Fruit fly (Drosophila melanogaster) whole organism, embryonic: ENCODE data around the gene CG7362.

Experiments used
- ATbp ChIP-seq: fragments of 200-800 bp; sonication (Bioruptor generic); optimal IDR thresholded peaks from 2 replicates; lab custom pipeline; 2017; ENCODE audit warnings: missing biosample characterization, mild to moderate bottlenecking, missing genetic modification characterization, missing genetic modification reagents
- B-H2 ChIP-seq: fragments of 200-800 bp; sonication (Bioruptor generic); optimal IDR thresholded peaks from 2 replicates; lab custom pipeline; 2018; ENCODE audit warnings: missing biosample characterization, mild to moderate bottlenecking, missing genetic modification characterization
- Bgb ChIP-seq: fragments of 200-800 bp; sonication (Bioruptor generic); IDR thresholded peaks from 2 replicates; pipeline ENCODE4 v1.3.6; 2022; ENCODE audit warnings: missing biosample characterization, missing genetic modification characterization; ENCODE audit not compliant: partially characterized antibody
- CG10209 ChIP-seq: fragments of 200-800 bp; sonication (Bioruptor generic); optimal IDR thresholded peaks from 3 replicates; lab custom pipeline; 2017; ENCODE audit warnings: missing biosample characterization, mild to moderate bottlenecking, missing genetic modification characterization, missing genetic modification reagents
- CG10267 ChIP-seq: fragments of 200-800 bp; sonication (Bioruptor generic); optimal IDR thresholded peaks from 2 replicates; lab custom pipeline; 2018; ENCODE audit warnings: missing biosample characterization, mild to moderate bottlenecking, missing genetic modification characterization, moderate library complexity
- CG10366 ChIP-seq: fragments of 200-800 bp; sonication (Bioruptor generic); IDR thresholded peaks from 2 replicates; pipeline ENCODE4 v1.3.6; 2022; ENCODE audit warnings: missing biosample characterization, missing genetic modification characterization
- CG11085 ChIP-seq: fragments of 200-800 bp; sonication (Bioruptor generic); IDR thresholded peaks from 2 replicates; pipeline ENCODE4 v1.3.6; 2022; ENCODE audit warnings: missing biosample characterization, missing genetic modification characterization
- CG12104 ChIP-seq: fragments of 200-800 bp; sonication (Bioruptor generic); optimal IDR thresholded peaks from 3 replicates; lab custom pipeline; 2016; ENCODE audit warnings: missing biosample characterization, missing genetic modification characterization
- CG15073 ChIP-seq: fragments of 200-800 bp; sonication (Bioruptor generic); optimal IDR thresholded peaks from 2 replicates; lab custom pipeline; 2016; ENCODE audit warnings: missing biosample characterization, missing genetic modification characterization
- CG15601 ChIP-seq: fragments of 200-800 bp; sonication (Bioruptor generic); optimal IDR thresholded peaks from 3 replicates; lab custom pipeline; 2019; ENCODE audit warnings: missing biosample characterization, mild to moderate bottlenecking, missing genetic modification characterization, moderate library complexity
- CG1647 ChIP-seq: fragments of 200-800 bp; sonication (Bioruptor generic); optimal IDR thresholded peaks from 3 replicates; lab custom pipeline; 2016; ENCODE audit warnings: missing biosample characterization, missing genetic modification characterization
- CG17802 ChIP-seq: fragments of 200-800 bp; sonication (Bioruptor generic); optimal IDR thresholded peaks from 2 replicates; lab custom pipeline; 2018; ENCODE audit warnings: missing biosample characterization, mild to moderate bottlenecking, missing genetic modification characterization, moderate library complexity
- CG1832 ChIP-seq: fragments of 200-800 bp; sonication (Bioruptor generic); optimal IDR thresholded peaks from 2 replicates; lab custom pipeline; 2017; ENCODE audit warnings: missing biosample characterization, mild to moderate bottlenecking, missing genetic modification characterization, inconsistent platforms
- CG18476 ChIP-seq: fragments of 200-800 bp; sonication (Bioruptor generic); optimal IDR thresholded peaks from 2 replicates; lab custom pipeline; 2016; ENCODE audit warnings: missing biosample characterization, mild to moderate bottlenecking, missing genetic modification characterization
- CG3163 ChIP-seq: fragments of 200-800 bp; sonication (Bioruptor generic); optimal IDR thresholded peaks from 3 replicates; lab custom pipeline; 2016; ENCODE audit warnings: missing biosample characterization, missing genetic modification characterization
- CG4707 ChIP-seq: fragments of 200-800 bp; sonication (Bioruptor generic); optimal IDR thresholded peaks from 2 replicates; lab custom pipeline; 2018; ENCODE audit warnings: missing biosample characterization, mild to moderate bottlenecking, missing genetic modification characterization, moderate library complexity
- CG6683 ChIP-seq: fragments of 200-800 bp; sonication (Bioruptor generic); optimal IDR thresholded peaks from 2 replicates; lab custom pipeline; 2017; ENCODE audit warnings: missing biosample characterization, mild to moderate bottlenecking, missing genetic modification characterization, missing genetic modification reagents
- CG6813 ChIP-seq: fragments of 200-800 bp; sonication (Bioruptor generic); optimal IDR thresholded peaks from 2 replicates; lab custom pipeline; 2017; ENCODE audit warnings: missing biosample characterization, missing genetic modification characterization, mild to moderate bottlenecking, moderate library complexity, missing genetic modification reagents
- CG7786 ChIP-seq: fragments of 200-800 bp; sonication (Bioruptor generic); optimal IDR thresholded peaks from 2 replicates; lab custom pipeline; 2016; ENCODE audit warnings: missing biosample characterization, missing genetic modification characterization
- CG7839 ChIP-seq: fragments of 200-800 bp; sonication (Bioruptor generic); optimal IDR thresholded peaks from 3 replicates; lab custom pipeline; 2018; ENCODE audit warnings: missing biosample characterization, mild to moderate bottlenecking, missing genetic modification characterization, moderate library complexity
- CG7963 ChIP-seq: fragments of 200-800 bp; sonication (Bioruptor generic); IDR thresholded peaks from 3 replicates; pipeline ENCODE4 v1.3.6; 2022; ENCODE audit warnings: missing biosample characterization, missing genetic modification characterization; ENCODE audit not compliant: partially characterized antibody
- CG8281 ChIP-seq: fragments of 200-800 bp; sonication (Bioruptor generic); optimal IDR thresholded peaks from 2 replicates; lab custom pipeline; 2018; ENCODE audit warnings: missing biosample characterization, mild to moderate bottlenecking, missing genetic modification characterization, moderate library complexity
- CG8765 ChIP-seq: fragments of 200-800 bp; sonication (Bioruptor generic); IDR thresholded peaks from 2 replicates; pipeline ENCODE4 v1.3.6; 2022; ENCODE audit warnings: missing biosample characterization, missing genetic modification characterization
- CG8924 ChIP-seq: fragments of 200-800 bp; optimal IDR thresholded peaks from 3 replicates; lab custom pipeline; 2019; ENCODE audit warnings: missing biosample characterization, mild to moderate bottlenecking, missing genetic modification characterization, moderate library complexity
- CoRest ChIP-seq: fragments of 200-800 bp; sonication (Bioruptor generic); optimal IDR thresholded peaks from 3 replicates; lab custom pipeline; 2018; ENCODE audit warnings: missing biosample characterization, mild to moderate bottlenecking, missing genetic modification characterization, moderate library complexity
- D19A ChIP-seq: fragments of 200-800 bp; optimal IDR thresholded peaks from 3 replicates; lab custom pipeline; 2019; ENCODE audit warnings: missing biosample characterization, mild to moderate bottlenecking, missing genetic modification characterization, moderate library complexity
- Eip74EF ChIP-seq, 2 experiments: fragments of 200-800 bp in 1 of 2; fragments of >200 bp in 1 of 2; sonication (Bioruptor generic) in 1 of 2; optimal IDR thresholded peaks; 2 replicates each; lab custom pipeline; 2017 to 2019; ENCODE audit warnings: missing biosample characterization in 2 of 2, missing genetic modification characterization in 2 of 2, mild to moderate bottlenecking in 1 of 2, moderate library complexity in 1 of 2
- HLH4C ChIP-seq: fragments of 200-800 bp; sonication (Bioruptor generic); IDR thresholded peaks from 3 replicates; pipeline ENCODE4 v1.3.6; 2022; ENCODE audit warnings: missing biosample characterization, missing genetic modification characterization; ENCODE audit not compliant: partially characterized antibody
- Nf-YC ChIP-seq: fragments of 200-800 bp; optimal IDR thresholded peaks from 3 replicates; lab custom pipeline; 2019; ENCODE audit warnings: missing biosample characterization, mild to moderate bottlenecking, missing genetic modification characterization, moderate library complexity
- abd-A ChIP-seq: fragments of 200-800 bp; sonication (Bioruptor generic); optimal IDR thresholded peaks from 3 replicates; lab custom pipeline; 2019; ENCODE audit warnings: missing biosample characterization, mild to moderate bottlenecking, missing genetic modification characterization, moderate library complexity
- al ChIP-seq: fragments of 200-800 bp; sonication (Bioruptor generic); IDR thresholded peaks from 2 replicates; pipeline ENCODE4 v1.3.6; 2022; ENCODE audit warnings: missing biosample characterization, missing genetic modification characterization
- bcd ChIP-seq: fragments of 200-800 bp; sonication (Bioruptor generic); optimal IDR thresholded peaks from 2 replicates; lab custom pipeline; 2017; ENCODE audit warnings: missing biosample characterization, mild to moderate bottlenecking, missing genetic modification characterization
- btn ChIP-seq: fragments of 200-800 bp; sonication (Bioruptor generic); optimal IDR thresholded peaks from 2 replicates; lab custom pipeline; 2016; ENCODE audit warnings: missing biosample characterization, missing genetic modification characterization
- cg ChIP-seq: fragments of 200-800 bp; sonication (Bioruptor generic); optimal IDR thresholded peaks from 3 replicates; lab custom pipeline; 2019; ENCODE audit warnings: missing biosample characterization, mild to moderate bottlenecking, missing genetic modification characterization, moderate library complexity
- ci ChIP-seq: fragments of 200-800 bp; sonication (Bioruptor generic); IDR thresholded peaks from 3 replicates; pipeline ENCODE4 v1.3.6; 2022; ENCODE audit warnings: missing biosample characterization, missing genetic modification characterization
- dmrt99B ChIP-seq: fragments of 200-800 bp; sonication (Bioruptor generic); optimal IDR thresholded peaks from 2 replicates; lab custom pipeline; 2018; ENCODE audit warnings: missing biosample characterization, mild to moderate bottlenecking, missing genetic modification characterization, moderate library complexity
- gcm2 ChIP-seq: fragments of 200-800 bp; sonication (Bioruptor generic); optimal IDR thresholded peaks from 2 replicates; lab custom pipeline; 2016; ENCODE audit warnings: missing biosample characterization, missing genetic modification characterization
- grn ChIP-seq: fragments of 200-800 bp; sonication (Bioruptor generic); optimal IDR thresholded peaks from 3 replicates; lab custom pipeline; 2017; ENCODE audit warnings: missing biosample characterization, missing genetic modification characterization
- hb ChIP-seq: fragments of 200-800 bp; sonication (Bioruptor generic); IDR thresholded peaks from 3 replicates; pipeline ENCODE4 v1.3.6; 2022; ENCODE audit warnings: missing biosample characterization, missing genetic modification characterization; ENCODE audit not compliant: partially characterized antibody
- jigr1 ChIP-seq: fragments of 200-800 bp; sonication (Bioruptor generic); IDR thresholded peaks from 3 replicates; pipeline ENCODE4 v1.3.6; 2022; ENCODE audit warnings: missing biosample characterization, missing genetic modification characterization
- jing ChIP-seq: fragments of 200-800 bp; sonication (Bioruptor generic); optimal IDR thresholded peaks from 2 replicates; lab custom pipeline; 2018; ENCODE audit warnings: missing biosample characterization, mild to moderate bottlenecking, missing genetic modification characterization
- lilli ChIP-seq: fragments of 200-800 bp; sonication (Bioruptor generic); optimal IDR thresholded peaks from 3 replicates; lab custom pipeline; 2016; ENCODE audit warnings: missing biosample characterization, missing genetic modification characterization
- ranshi ChIP-seq: fragments of 200-800 bp; sonication (Bioruptor generic); IDR thresholded peaks from 2 replicates; pipeline ENCODE4 v1.3.6; 2022; ENCODE audit warnings: missing biosample characterization, missing genetic modification characterization
- salm ChIP-seq: fragments of 200-800 bp; sonication (Bioruptor generic); optimal IDR thresholded peaks from 2 replicates; lab custom pipeline; 2018; ENCODE audit warnings: missing biosample characterization, mild to moderate bottlenecking, missing genetic modification characterization
- tio ChIP-seq: fragments of 200-800 bp; sonication (Bioruptor generic); optimal IDR thresholded peaks from 2 replicates; lab custom pipeline; 2017; ENCODE audit warnings: missing biosample characterization, missing genetic modification characterization, inconsistent platforms
- vfl ChIP-seq: fragments of 200-800 bp; sonication (Bioruptor generic); optimal IDR thresholded peaks from 2 replicates; lab custom pipeline; 2016; ENCODE audit warnings: missing biosample characterization, missing genetic modification characterization
- wdn ChIP-seq: fragments of 200-800 bp; sonication (Bioruptor generic); IDR thresholded peaks from 2 replicates; pipeline ENCODE4 v1.3.6; 2022; ENCODE audit warnings: missing biosample characterization, missing genetic modification characterization
- yki ChIP-seq: fragments of >200 bp; optimal IDR thresholded peaks from 3 replicates; lab custom pipeline; 2018
- z ChIP-seq: fragments of 200-800 bp; sonication (Bioruptor generic); IDR thresholded peaks from 3 replicates; pipeline ENCODE4 v1.3.6; 2022; ENCODE audit warnings: missing biosample characterization, missing genetic modification characterization

CG7362 gene

dm6 chr3R:14714904-14715588, 39.2 kb downstream of the CG7362 start (continued):
- no peak for TF ChIP-seq bcd (GFP tag; lab: Kevin White, UChicago)
- peak; percentile 19 for TF ChIP-seq lilli
- TF ChIP-seq CG10209 (GFP tag; lab: Kevin White, UChicago), result no peak
- no peak for TF ChIP-seq z
- TF ChIP-seq CG1832 (GFP tag; lab: Kevin White, UChicago), result no peak
- no peak for TF ChIP-seq CG7963 (GFP tag; lab: Robert Waterston, UW)
- peak; percentile 63 for TF ChIP-seq dmrt99B (tag; lab: Kevin White, UChicago)
- peak; percentile 29 for TF ChIP-seq CG15601 (tag; lab: Kevin White, UChicago)
- no peak for TF ChIP-seq CG17802
- no peak for TF ChIP-seq ranshi (GFP tag; lab: Robert Waterston, UW)
- no peak for TF ChIP-seq CG7786 (GFP tag; lab: Kevin White, UChicago)
- peak; percentile 69 for TF ChIP-seq CG7839 (tag; lab: Kevin White, UChicago)
- no peak for TF ChIP-seq CG6813
- TF ChIP-seq CG12104, result no peak
- peak in 1 of 2 experiments; percentile 18 for TF ChIP-seq Eip74EF (GFP tag; optimal IDR thresholded peaks at IDR 0.05; lab: Kevin White, UChicago)
- no peak for TF ChIP-seq CG10267 (tag; lab: Kevin White, UChicago)
- no peak for TF ChIP-seq grn (GFP tag; lab: Kevin White, UChicago)
- TF ChIP-seq btn, result no peak
- peak; percentile 14 for TF ChIP-seq CG1647
- no peak; the same call in 1 of the 2 replicates for TF ChIP-seq CG8765 (GFP tag; lab: Robert Waterston, UW)
- no peak for TF ChIP-seq hb (GFP tag; lab: Robert Waterston, UW)
- no peak for TF ChIP-seq CG8281 (tag; lab: Kevin White, UChicago)
- peak; percentile 33; the same call in 1 of the 2 replicates for TF ChIP-seq CG10366 (GFP tag; lab: Robert Waterston, UW)
- no peak for TF ChIP-seq Nf-YC (tag; lab: Kevin White, UChicago)
- peak; percentile 36 for TF ChIP-seq salm
- no peak for TF ChIP-seq CG3163 (GFP tag; lab: Kevin White, UChicago)
- no peak for TF ChIP-seq B-H2 (GFP tag; lab: Kevin White, UChicago)
- no peak for TF ChIP-seq abd-A (tag; lab: Kevin White, UChicago)
- TF ChIP-seq CG8924 (tag; lab: Kevin White, UChicago), result no peak
- TF ChIP-seq CoRest, result peak; percentile 49
- TF ChIP-seq cg (GFP tag; lab: Kevin White, UChicago), result peak; percentile 47
- TF ChIP-seq Bgb (GFP tag; lab: Robert Waterston, UW), result no peak
- no peak for TF ChIP-seq vfl
- 0 out of 3 replicates have a peak, but pooled peaks have one; percentile 26 for TF ChIP-seq jigr1 (GFP tag; lab: Robert Waterston, UW)
- peak; percentile 2 for TF ChIP-seq gcm2
- TF ChIP-seq D19A (tag; lab: Kevin White, UChicago), result peak; percentile 43
- no peak for TF ChIP-seq yki
- no peak for TF ChIP-seq CG6683 (GFP tag; lab: Kevin White, UChicago)
- no peak for TF ChIP-seq wdn (GFP tag; lab: Robert Waterston, UW)
- TF ChIP-seq CG4707 (GFP tag; lab: Kevin White, UChicago), result peak; percentile 37
- TF ChIP-seq tio (GFP tag; lab: Kevin White, UChicago), result peak; percentile 15
- no peak for TF ChIP-seq CG15073 (GFP tag; lab: Kevin White, UChicago)
- TF ChIP-seq ATbp (GFP tag; lab: Kevin White, UChicago), result peak; percentile 63
- TF ChIP-seq jing (GFP tag; lab: Kevin White, UChicago), result no peak
- TF ChIP-seq ci, result peak; percentile 71; the same call in 2 of the 3 replicates
- TF ChIP-seq HLH4C (GFP tag; lab: Robert Waterston, UW), result no peak
- TF ChIP-seq al, result no peak
- TF ChIP-seq CG18476, result peak; percentile 15
- no peak for TF ChIP-seq CG11085 (GFP tag; lab: Robert Waterston, UW)
